Fruit fly (Drosophila melanogaster) whole organism, embryonic: ENCODE data around the gene Hs2st.

ENCODE experiments used
- Awh ChIP-seq: fragments of 200-800 bp; sonication (Bioruptor generic); IDR thresholded peaks from 2 replicates; pipeline ENCODE4, ENCODE4 v1.3.6; 2022; ENCODE audit warnings: missing biosample characterization, missing genetic modification characterization
- CG11247 ChIP-seq: fragments of 200-800 bp; sonication (Bioruptor generic); IDR thresholded peaks from 2 replicates; pipeline ENCODE4 v1.3.6; 2022; ENCODE audit warnings: missing biosample characterization, missing genetic modification characterization
- CG12659 ChIP-seq: fragments of 200-800 bp; sonication (Bioruptor generic); optimal IDR thresholded peaks from 3 replicates; lab custom pipeline; 2017; ENCODE audit warnings: mild to moderate bottlenecking, missing biosample characterization, missing genetic modification reagents, missing genetic modification characterization
- CG12942 ChIP-seq: fragments of 200-800 bp; sonication (Bioruptor generic); optimal IDR thresholded peaks from 3 replicates; lab custom pipeline; 2016; ENCODE audit warnings: missing biosample characterization, missing genetic modification characterization
- CG13894 ChIP-seq: fragments of 200-800 bp; sonication (Bioruptor generic); optimal IDR thresholded peaks from 3 replicates; lab custom pipeline; 2018; ENCODE audit warnings: missing biosample characterization, mild to moderate bottlenecking, missing genetic modification characterization, moderate library complexity
- CG14050 ChIP-seq: fragments of 200-800 bp; sonication (Bioruptor generic); IDR thresholded peaks from 3 replicates; pipeline ENCODE4 v1.3.6; 2022; ENCODE audit warnings: missing biosample characterization, missing genetic modification characterization
- CG14667 ChIP-seq: fragments of 200-800 bp; sonication (Bioruptor generic); IDR thresholded peaks from 2 replicates; pipeline ENCODE4 v1.3.6; 2022; ENCODE audit warnings: missing biosample characterization, missing genetic modification characterization
- CG15073 ChIP-seq: fragments of 200-800 bp; sonication (Bioruptor generic); optimal IDR thresholded peaks from 2 replicates; lab custom pipeline; 2016; ENCODE audit warnings: missing biosample characterization, missing genetic modification characterization
- CG15514 ChIP-seq: fragments of 200-800 bp; sonication (Bioruptor generic); optimal IDR thresholded peaks from 3 replicates; lab custom pipeline; 2017; ENCODE audit warnings: missing biosample characterization, missing genetic modification characterization, mild to moderate bottlenecking, moderate library complexity, missing genetic modification reagents
- CG15601 ChIP-seq: fragments of 200-800 bp; sonication (Bioruptor generic); optimal IDR thresholded peaks from 3 replicates; lab custom pipeline; 2019; ENCODE audit warnings: missing biosample characterization, mild to moderate bottlenecking, missing genetic modification characterization, moderate library complexity
- CG16779 ChIP-seq: fragments of 200-800 bp; sonication (Bioruptor generic); IDR thresholded peaks from 2 replicates; pipeline ENCODE4 v1.3.6; 2022; ENCODE audit warnings: missing biosample characterization, missing genetic modification characterization
- CG17186 ChIP-seq: fragments of 200-800 bp; sonication (Bioruptor generic); optimal IDR thresholded peaks from 3 replicates; lab custom pipeline; 2017; ENCODE audit warnings: missing biosample characterization, missing genetic modification reagents, missing genetic modification characterization
- CG18011 ChIP-seq: fragments of 200-800 bp; sonication (Bioruptor generic); optimal IDR thresholded peaks from 2 replicates; lab custom pipeline; 2017; ENCODE audit warnings: missing biosample characterization, missing genetic modification characterization, mild to moderate bottlenecking, moderate library complexity, missing genotype
- CG31224 ChIP-seq: fragments of 200-800 bp; sonication (Bioruptor generic); IDR thresholded peaks from 2 replicates; pipeline ENCODE4 v1.3.6; 2022; ENCODE audit warnings: missing biosample characterization, missing genetic modification characterization
- CG32532 ChIP-seq: fragments of 200-800 bp; sonication (Bioruptor generic); IDR thresholded peaks from 2 replicates; pipeline ENCODE4 v1.3.6; 2022; ENCODE audit warnings: missing biosample characterization, missing genetic modification characterization
- CG34224 ChIP-seq: fragments of 200-800 bp; sonication (Bioruptor generic); IDR thresholded peaks from 3 replicates; pipeline ENCODE4 v1.3.6; 2022; ENCODE audit warnings: missing biosample characterization, missing genetic modification characterization; ENCODE audit not compliant: partially characterized antibody
- CG4707 ChIP-seq: fragments of 200-800 bp; sonication (Bioruptor generic); optimal IDR thresholded peaks from 2 replicates; lab custom pipeline; 2018; ENCODE audit warnings: missing biosample characterization, mild to moderate bottlenecking, missing genetic modification characterization, moderate library complexity
- CG7786 ChIP-seq: fragments of 200-800 bp; sonication (Bioruptor generic); optimal IDR thresholded peaks from 2 replicates; lab custom pipeline; 2016; ENCODE audit warnings: missing biosample characterization, missing genetic modification characterization
- CG8089 ChIP-seq: fragments of 200-800 bp; sonication (Bioruptor generic); optimal IDR thresholded peaks from 3 replicates; lab custom pipeline; 2016; ENCODE audit warnings: missing biosample characterization, missing genetic modification characterization
- CG8281 ChIP-seq: fragments of 200-800 bp; sonication (Bioruptor generic); optimal IDR thresholded peaks from 2 replicates; lab custom pipeline; 2018; ENCODE audit warnings: missing biosample characterization, mild to moderate bottlenecking, missing genetic modification characterization, moderate library complexity
- CG8290 ChIP-seq, 3 experiments: fragments of 200-800 bp; sonication (Bioruptor generic); optimal IDR thresholded peaks; 2 replicates each; lab custom pipeline; 2016 to 2019; ENCODE audit warnings: missing biosample characterization in 3 of 3, missing genetic modification characterization in 3 of 3, mild to moderate bottlenecking in 2 of 3, moderate library complexity in 1 of 3
- CrebB ChIP-seq: fragments of 200-800 bp; sonication (Bioruptor generic); optimal IDR thresholded peaks from 3 replicates; lab custom pipeline; 2018; ENCODE audit warnings: missing biosample characterization, mild to moderate bottlenecking, missing genetic modification characterization
- Ets65A ChIP-seq: fragments of 200-800 bp; sonication (Bioruptor generic); peaks from one replicate; lab custom pipeline; 2016; ENCODE audit warnings: missing biosample characterization, missing genetic modification characterization
- Fer3 ChIP-seq: fragments of 200-800 bp; sonication (Bioruptor generic); optimal IDR thresholded peaks from 2 replicates; lab custom pipeline; 2018; ENCODE audit warnings: missing biosample characterization, mild to moderate bottlenecking, missing genetic modification characterization, moderate library complexity
- Hr39 ChIP-seq: fragments of >200 bp; optimal IDR thresholded peaks from 2 replicates; lab custom pipeline; 2017
- Hr78 ChIP-seq, 2 experiments: fragments of 200-800 bp in 1 of 2; fragments of >200 bp in 1 of 2; sonication (Bioruptor generic) in 1 of 2; optimal IDR thresholded peaks; 2 replicates each; lab custom pipeline; 2017 to 2019; ENCODE audit warnings: missing biosample characterization in 2 of 2, missing genetic modification characterization in 2 of 2, mild to moderate bottlenecking in 1 of 2, moderate library complexity in 1 of 2
- Optix ChIP-seq: fragments of 200-800 bp; sonication (Bioruptor generic); IDR thresholded peaks from 3 replicates; pipeline ENCODE4 v1.3.6; 2022; ENCODE audit warnings: missing biosample characterization, missing genetic modification characterization
- Rfx ChIP-seq: fragments of 200-800 bp; sonication (Bioruptor generic); IDR thresholded peaks from 2 replicates; pipeline ENCODE4 v1.3.6; 2022; ENCODE audit warnings: missing biosample characterization, missing genetic modification characterization
- Xbp1 ChIP-seq: fragments of 200-800 bp; sonication (Bioruptor generic); optimal IDR thresholded peaks from 3 replicates; lab custom pipeline; 2016; ENCODE audit warnings: missing biosample characterization, mild to moderate bottlenecking, missing genetic modification characterization
- az2 ChIP-seq: fragments of 200-800 bp; sonication (Bioruptor generic); optimal IDR thresholded peaks from 3 replicates; lab custom pipeline; 2016; ENCODE audit warnings: missing biosample characterization, missing genetic modification characterization
- ci ChIP-seq: fragments of 200-800 bp; sonication (Bioruptor generic); IDR thresholded peaks from 3 replicates; pipeline ENCODE4 v1.3.6; 2022; ENCODE audit warnings: missing biosample characterization, missing genetic modification characterization
- crc ChIP-seq: fragments of 200-800 bp; sonication (Bioruptor generic); optimal IDR thresholded peaks from 2 replicates; lab custom pipeline; 2016; ENCODE audit warnings: missing biosample characterization, missing genetic modification characterization
- dmrt99B ChIP-seq: fragments of 200-800 bp; sonication (Bioruptor generic); optimal IDR thresholded peaks from 2 replicates; lab custom pipeline; 2018; ENCODE audit warnings: missing biosample characterization, mild to moderate bottlenecking, missing genetic modification characterization, moderate library complexity
- fd96Cb ChIP-seq: fragments of 200-800 bp; sonication (Bioruptor generic); optimal IDR thresholded peaks from 2 replicates; lab custom pipeline; 2018; ENCODE audit warnings: missing biosample characterization, mild to moderate bottlenecking, missing genetic modification characterization, moderate library complexity
- lbe ChIP-seq: fragments of 200-800 bp; sonication (Bioruptor generic); optimal IDR thresholded peaks from 2 replicates; lab custom pipeline; 2016; ENCODE audit warnings: missing biosample characterization, mild to moderate bottlenecking, missing genetic modification characterization
- luna ChIP-seq: fragments of 200-800 bp; sonication (Bioruptor generic); optimal IDR thresholded peaks from 2 replicates; lab custom pipeline; 2016; ENCODE audit warnings: missing biosample characterization, missing genetic modification characterization
- nerfin-1 ChIP-seq: fragments of 200-800 bp; sonication (Bioruptor generic); optimal IDR thresholded peaks from 3 replicates; lab custom pipeline; 2019; ENCODE audit warnings: missing biosample characterization, mild to moderate bottlenecking, missing genetic modification characterization, moderate library complexity
- otp ChIP-seq: fragments of 200-800 bp; sonication (Bioruptor generic); IDR thresholded peaks from 3 replicates; pipeline ENCODE4, ENCODE4 v1.3.6; 2022; ENCODE audit warnings: missing biosample characterization, missing genetic modification characterization
- pan ChIP-seq, 4 experiments: fragments of >200 bp in 3 of 4; fragments of 200-800 bp in 1 of 4; sonication (Bioruptor generic) in 1 of 4; optimal IDR thresholded peaks in 3 of 4; IDR thresholded peaks in 1 of 4; 2 replicates each; pipeline versions ENCODE4 v1.3.6 to Lab custom; 2017 to 2022; ENCODE audit warnings: missing biosample characterization in 2 of 4, missing genetic modification characterization in 2 of 4, mixed read lengths in 1 of 4
- prd ChIP-seq, 3 experiments: fragments of >200 bp in 2 of 3; fragments of 200-800 bp in 1 of 3; sonication (Bioruptor generic) in 1 of 3; optimal IDR thresholded peaks in 2 of 3; IDR thresholded peaks in 1 of 3; 2 replicates in 2 of 3; 3 replicates in 1 of 3; pipeline versions ENCODE4 v1.3.6 to Lab custom; 2017 to 2022; ENCODE audit warnings: missing biosample characterization in 1 of 3, missing genetic modification characterization in 1 of 3
- rib ChIP-seq: fragments of 200-800 bp; sonication (Bioruptor generic); IDR thresholded peaks from 2 replicates; pipeline ENCODE4 v1.3.6; 2022; ENCODE audit warnings: missing biosample characterization, missing genetic modification characterization
- salm ChIP-seq: fragments of 200-800 bp; sonication (Bioruptor generic); optimal IDR thresholded peaks from 2 replicates; lab custom pipeline; 2018; ENCODE audit warnings: missing biosample characterization, mild to moderate bottlenecking, missing genetic modification characterization
- scrt ChIP-seq: fragments of 200-800 bp; sonication (Bioruptor generic); optimal IDR thresholded peaks from 2 replicates; lab custom pipeline; 2018; ENCODE audit warnings: missing biosample characterization, mild to moderate bottlenecking, missing genetic modification characterization, moderate library complexity
- seq ChIP-seq: fragments of 200-800 bp; sonication (Bioruptor generic); IDR thresholded peaks from 2 replicates; pipeline ENCODE4 v1.3.6; 2022; ENCODE audit warnings: missing biosample characterization, missing genetic modification characterization
- sug ChIP-seq: fragments of 200-800 bp; optimal IDR thresholded peaks from 2 replicates; lab custom pipeline; 2019; ENCODE audit warnings: missing biosample characterization, mild to moderate bottlenecking, missing genetic modification characterization, moderate library complexity
- tin ChIP-seq: fragments of 200-800 bp; sonication (Bioruptor generic); optimal IDR thresholded peaks from 3 replicates; lab custom pipeline; 2016; ENCODE audit warnings: missing biosample characterization, missing genetic modification characterization
- tx ChIP-seq: fragments of 200-800 bp; sonication (Bioruptor generic); optimal IDR thresholded peaks from 2 replicates; lab custom pipeline; 2016; ENCODE audit warnings: missing biosample characterization, missing genetic modification characterization
- zen2 ChIP-seq: fragments of 200-800 bp; sonication (Bioruptor generic); IDR thresholded peaks from 3 replicates; pipeline ENCODE4 v1.3.6; 2022; ENCODE audit warnings: missing biosample characterization, missing genetic modification characterization; ENCODE audit not compliant: partially characterized antibody

Gene Hs2st

DNA sequence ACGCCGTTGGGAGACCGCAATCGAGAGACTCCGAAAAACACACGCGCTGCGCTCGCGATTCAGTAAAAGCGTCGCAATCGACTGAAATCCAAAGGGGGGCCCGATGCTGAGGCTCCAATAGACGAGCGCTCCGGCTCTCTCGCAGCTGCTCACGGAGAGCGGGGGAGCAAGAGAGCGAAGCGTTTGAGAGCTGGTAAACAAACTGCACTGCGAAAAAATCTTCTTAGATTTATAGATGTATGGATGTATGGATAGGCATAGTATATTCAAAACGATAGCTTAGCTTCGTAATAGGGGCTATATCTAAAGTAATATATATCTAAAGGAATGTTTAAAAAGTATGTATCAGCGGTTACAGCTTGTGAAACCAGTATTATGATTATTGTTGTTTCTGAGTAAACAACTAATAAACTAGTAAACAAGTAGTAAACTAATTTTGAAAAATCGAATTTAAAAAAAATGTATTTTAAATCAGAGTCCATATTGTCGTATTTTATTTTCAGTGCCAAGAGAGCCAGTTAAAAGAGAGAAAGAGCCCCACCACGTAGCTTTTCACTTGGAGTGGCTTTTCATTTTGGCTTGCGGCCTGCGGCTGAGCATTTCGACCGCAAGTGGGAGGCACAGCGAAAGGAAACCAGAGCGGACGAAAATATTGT, 21.0 kb downstream of the Hs2st start, which contains the start of the genes Alp12 and CG13085 (continued):
- TF ChIP-seq CG15601 (tag; lab: Kevin White, UChicago) (peak; percentile 98), CG14050 (GFP tag; lab: Robert Waterston, UW) (peak; percentile 95), tx (GFP tag; lab: Kevin White, UChicago) (peak; percentile 94), CG8290 (GFP tag; optimal IDR thresholded peaks at IDR 0.05; lab: Kevin White, UChicago) (peak; percentile 95), CG8290 (tag; optimal IDR thresholded peaks at IDR 0.05; lab: Kevin White, UChicago) (peak; percentile 86 to 88), CG14667 (GFP tag; lab: Robert Waterston, UW) (peak; percentile 93), CG32532 (GFP tag; lab: Robert Waterston, UW) (peak; percentile 96), CG15073 (GFP tag; lab: Kevin White, UChicago) (peak; percentile 79), CG12942 (GFP tag; lab: Kevin White, UChicago) (peak; percentile 95), Optix (GFP tag; lab: Robert Waterston, UW) (peak; percentile 73; the same call in 2 of the 3 replicates), Ets65A (GFP tag; lab: Kevin White, UChicago) (peak; percentile 98), CG16779 (GFP tag; lab: Robert Waterston, UW) (peak; percentile 51; the same call in 1 of the 2 replicates), CG4707 (GFP tag; lab: Kevin White, UChicago) (peak; percentile 92), lbe (peak; percentile 82), CG8089 (GFP tag; lab: Kevin White, UChicago) (peak; percentile 84), otp (GFP tag; lab: Robert Waterston, UW) (peak; percentile 90), Rfx (GFP tag; lab: Robert Waterston, UW) (peak; percentile 95), fd96Cb (peak; percentile 97), CG17186 (GFP tag; lab: Kevin White, UChicago) (peak; percentile 90), prd (optimal IDR thresholded peaks at IDR 0.05; lab: Kevin White, UChicago) (no peak), prd (GFP tag; IDR thresholded peaks at IDR 0.05; lab: Robert Waterston, UW) (peak; percentile 97), Hr39 (lab: Kevin White, UChicago) (no peak), Fer3 (tag; lab: Kevin White, UChicago) (peak; percentile 97), CG12659 (peak; percentile 100), Xbp1 (GFP tag; lab: Kevin White, UChicago) (peak; percentile 98), zen2 (GFP tag; lab: Robert Waterston, UW) (no peak), CG31224 (peak; percentile 92), Awh (GFP tag; lab: Robert Waterston, UW) (peak; percentile 91; the same call in 1 of the 2 replicates), CG34224 (GFP tag; lab: Robert Waterston, UW) (peak; percentile 39), sug (tag; lab: Kevin White, UChicago) (peak; percentile 98), ci (GFP tag; lab: Robert Waterston, UW) (peak; percentile 93), CG18011 (GFP tag; lab: Kevin White, UChicago) (peak; percentile 89), nerfin-1 (tag; lab: Kevin White, UChicago) (peak; percentile 98), Hr78 (GFP tag; optimal IDR thresholded peaks at IDR 0.05; lab: Kevin White, UChicago) (peak in 1 of 2 experiments; percentile 94), CG15514 (GFP tag; lab: Kevin White, UChicago) (peak; percentile 92), pan (optimal IDR thresholded peaks at IDR 0.05; lab: Kevin White, UChicago) (no peak), pan (GFP tag; optimal IDR thresholded peaks at IDR 0.05 in 1 of 2, IDR thresholded peaks at IDR 0.05 in 1 of 2) (peak in 1 of 2 experiments; percentile 95), CG8281 (tag; lab: Kevin White, UChicago) (peak; percentile 93), CG13894 (tag; lab: Kevin White, UChicago) (peak; percentile 97), salm (tag; lab: Kevin White, UChicago) (peak; percentile 97), az2 (GFP tag; lab: Kevin White, UChicago) (peak; percentile 98), seq (GFP tag; lab: Robert Waterston, UW) (peak; percentile 97), crc (peak; percentile 89), CG11247 (GFP tag; lab: Robert Waterston, UW) (peak; percentile 92), rib (peak; percentile 94), scrt (GFP tag; lab: Kevin White, UChicago) (peak; percentile 96), CrebB (tag; lab: Kevin White, UChicago) (peak; percentile 96), CG7786 (GFP tag; lab: Kevin White, UChicago) (peak; percentile 92), tin (GFP tag; lab: Kevin White, UChicago) (peak; percentile 96), dmrt99B (tag; lab: Kevin White, UChicago) (peak; percentile 99), luna (GFP tag; lab: Kevin White, UChicago) (peak; percentile 51)
